Fruit fly (Drosophila melanogaster): Measurements from ENCODE around the gene CG18547.

dm6 chr3R:11982547-11982946, 2.4 kb upstream of the CG18547 start:
- TF ChIP-seq CTCF (optimal IDR thresholded peaks at IDR 0.05) (no peak), CG8478 (optimal IDR thresholded peaks at IDR 0.05) (no peak)

Data from S2 (cell line).